Fruit fly (Drosophila melanogaster) whole organism, embryonic: ENCODE results near the gene CG13653.

ENCODE experiments used
- CG11560 ChIP-seq: fragments of 200-800 bp; sonication (Bioruptor generic); IDR thresholded peaks from 3 replicates; pipeline ENCODE4 v1.3.6; 2022; ENCODE audit warnings: missing biosample characterization, missing genetic modification characterization
- CG11696 ChIP-seq: fragments of 200-800 bp; sonication (Bioruptor generic); IDR thresholded peaks from 2 replicates; pipeline ENCODE4 v1.3.6; 2022; ENCODE audit warnings: missing biosample characterization, missing genetic modification characterization
- CG12769 ChIP-seq: fragments of 200-800 bp; sonication (Bioruptor generic); optimal IDR thresholded peaks from 2 replicates; lab custom pipeline; 2019; ENCODE audit warnings: missing biosample characterization, mild to moderate bottlenecking, missing genetic modification characterization, moderate library complexity
- CG14667 ChIP-seq: fragments of 200-800 bp; sonication (Bioruptor generic); IDR thresholded peaks from 2 replicates; pipeline ENCODE4 v1.3.6; 2022; ENCODE audit warnings: missing biosample characterization, missing genetic modification characterization
- CG15479 ChIP-seq: fragments of 200-800 bp; sonication (Bioruptor generic); optimal IDR thresholded peaks from 3 replicates; lab custom pipeline; 2019; ENCODE audit warnings: missing biosample characterization, mild to moderate bottlenecking, missing genetic modification characterization, moderate library complexity
- CG6683 ChIP-seq: fragments of 200-800 bp; sonication (Bioruptor generic); optimal IDR thresholded peaks from 2 replicates; lab custom pipeline; 2017; ENCODE audit warnings: missing biosample characterization, mild to moderate bottlenecking, missing genetic modification characterization, missing genetic modification reagents
- Meics ChIP-seq: fragments of 200-800 bp; sonication (Bioruptor generic); optimal IDR thresholded peaks from 2 replicates; lab custom pipeline; 2017; ENCODE audit warnings: missing biosample characterization, mild to moderate bottlenecking, missing genetic modification characterization
- TFAM ChIP-seq: fragments of 200-800 bp; sonication (Bioruptor generic); optimal IDR thresholded peaks from 2 replicates; lab custom pipeline; 2017; ENCODE audit warnings: missing biosample characterization, missing genetic modification characterization, inconsistent platforms
- bcd ChIP-seq: fragments of 200-800 bp; sonication (Bioruptor generic); optimal IDR thresholded peaks from 2 replicates; lab custom pipeline; 2017; ENCODE audit warnings: missing biosample characterization, mild to moderate bottlenecking, missing genetic modification characterization
- dm ChIP-seq: fragments of 200-800 bp; sonication (Bioruptor generic); optimal IDR thresholded peaks from 3 replicates; lab custom pipeline; 2016; ENCODE audit warnings: missing biosample characterization, missing genetic modification characterization
- dmrt11E ChIP-seq: fragments of 200-800 bp; sonication (Bioruptor generic); optimal IDR thresholded peaks from 3 replicates; lab custom pipeline; 2018; ENCODE audit warnings: missing biosample characterization, mild to moderate bottlenecking, missing genetic modification characterization, moderate library complexity
- exex ChIP-seq: fragments of 200-800 bp; sonication (Bioruptor generic); optimal IDR thresholded peaks from 4 replicates; lab custom pipeline; 2018; ENCODE audit warnings: missing biosample characterization, mild to moderate bottlenecking, missing genetic modification characterization, moderate library complexity
- peb ChIP-seq: fragments of 200-800 bp; sonication (Bioruptor generic); IDR thresholded peaks from 2 replicates; pipeline ENCODE4 v1.3.6; 2022; ENCODE audit warnings: missing biosample characterization, missing genetic modification characterization
- wor ChIP-seq: fragments of 200-800 bp; sonication (Bioruptor generic); IDR thresholded peaks from 2 replicates; pipeline ENCODE4 v1.3.6; 2022; ENCODE audit warnings: missing biosample characterization, missing genetic modification characterization

- TF ChIP-seq CG11696 (GFP tag; lab: Robert Waterston, UW) (peak; percentile 16; the same call in 1 of the 2 replicates), dmrt11E (tag; lab: Kevin White, UChicago) (no peak), CG11560 (tag; lab: Robert Waterston, UW) (no peak), exex (tag; lab: Kevin White, UChicago) (no peak), CG14667 (no peak), bcd (GFP tag; lab: Kevin White, UChicago) (no peak), wor (no peak), peb (no peak), CG6683 (no peak), dm (no peak), CG15479 (GFP tag; lab: Kevin White, UChicago) (no peak), Meics (GFP tag; lab: Kevin White, UChicago) (peak; percentile 45), TFAM (GFP tag; lab: Kevin White, UChicago) (no peak), CG12769 (no peak)
These were observed 43.0 kb upstream of the CG13653 start for dm6 chr3R:25152342-25152741.
